Worm (Caenorhabditis elegans): ENCODE measurements around the gene ZK666.1.

ZK666.1 gene

ce11 chrII:10482899-10483298 lies 11.8 kb upstream of the ZK666.1 start:
- TF ChIP-seq T23F11.4 (GFP tag; optimal IDR thresholded peaks at IDR 0.05) = no peak
- TF ChIP-seq unc-3 (GFP tag; conservative IDR thresholded peaks at IDR 0.05) = no peak
- no peak for TF ChIP-seq unc-3 (tag; optimal IDR thresholded peaks at IDR 0.05)
- TF ChIP-seq ceh-6 (GFP tag; optimal IDR thresholded peaks at IDR 0.05) = no peak
- TF ChIP-seq tbx-7 (tag; optimal IDR thresholded peaks at IDR 0.05) = no peak
- no peak for TF ChIP-seq pha-2 (tag; optimal IDR thresholded peaks at IDR 0.05)

ce11 chrII:10481824-10482556 lies 10.8 kb upstream of the ZK666.1 start, which contains the start of the genes clec-60 and ZK666.11:
Gene clec-60, minus strand, starts transcription at chrII:10481874.
Gene ZK666.11, plus strand, starts transcription at chrII:10482522.
- TF ChIP-seq C38D4.7 (GFP tag; optimal IDR thresholded peaks at IDR 0.05) = no peak
- no peak for TF ChIP-seq ceh-14 (tag; optimal IDR thresholded peaks at IDR 0.05)
- no peak for TF ChIP-seq tbx-7 (tag; optimal IDR thresholded peaks at IDR 0.05)
- no peak for TF ChIP-seq unc-3 (GFP tag; conservative IDR thresholded peaks at IDR 0.05)
- no peak for TF ChIP-seq unc-3 (tag; optimal IDR thresholded peaks at IDR 0.05)
- no peak for TF ChIP-seq elt-2 (tag; optimal IDR thresholded peaks at IDR 0.05)
- TF ChIP-seq ceh-48 (tag; optimal IDR thresholded peaks at IDR 0.05) = no peak
- no peak for TF ChIP-seq ceh-34 (tag; optimal IDR thresholded peaks at IDR 0.05)
- no peak for TF ChIP-seq ceh-6 (GFP tag; optimal IDR thresholded peaks at IDR 0.05)
- no peak for TF ChIP-seq C08G9.2 (tag; optimal IDR thresholded peaks at IDR 0.05)
- no peak for TF ChIP-seq K09A11.1 (tag; optimal IDR thresholded peaks at IDR 0.05; ENCODE audit: insufficient read depth)
- TF ChIP-seq sdc-2 (tag; optimal IDR thresholded peaks at IDR 0.05) = no peak
- TF ChIP-seq F13H6.1 (tag; optimal IDR thresholded peaks at IDR 0.05) = no peak
- no peak for TF ChIP-seq tbx-2 (tag; optimal IDR thresholded peaks at IDR 0.05)
- TF ChIP-seq syd-9 (tag; optimal IDR thresholded peaks at IDR 0.05) = no peak
- no peak for TF ChIP-seq ceh-2 (tag; optimal IDR thresholded peaks at IDR 0.05)

ce11 chrII:10480043-10480442 lies 8.9 kb upstream of the ZK666.1 start:
- TF ChIP-seq hlh-30 (tag; optimal IDR thresholded peaks at IDR 0.05; ENCODE audit: insufficient read depth) (no peak), ceh-24 (tag; optimal IDR thresholded peaks at IDR 0.05) (no peak), sox-2 (GFP tag; IDR thresholded peaks at IDR 0.05) (no peak), pros-1 (tag; optimal IDR thresholded peaks at IDR 0.05) (no peak), madf-2 (tag; optimal IDR thresholded peaks at IDR 0.05) (no peak), ceh-2 (tag; optimal IDR thresholded peaks at IDR 0.05) (no peak), ceh-34 (tag; optimal IDR thresholded peaks at IDR 0.05) (no peak), nhr-232 (tag; optimal IDR thresholded peaks at IDR 0.05) (no peak), che-1 (tag; optimal IDR thresholded peaks at IDR 0.05) (no peak), fkh-10 (GFP tag; optimal IDR thresholded peaks at IDR 0.05) (no peak), unc-42 (tag; optimal IDR thresholded peaks at IDR 0.05) (no peak), ceh-6 (GFP tag; optimal IDR thresholded peaks at IDR 0.05) (no peak), unc-86 (tag; optimal IDR thresholded peaks at IDR 0.05) (no peak), hlh-8 (tag; optimal IDR thresholded peaks at IDR 0.05) (no peak), eyg-1 (tag; optimal IDR thresholded peaks at IDR 0.05) (no peak), hlh-6 (tag; optimal IDR thresholded peaks at IDR 0.05) (no peak), sox-4 (tag; optimal IDR thresholded peaks at IDR 0.05) (no peak), ahr-1 (tag; optimal IDR thresholded peaks at IDR 0.05) (no peak), ttx-3 (tag; optimal IDR thresholded peaks at IDR 0.05) (no peak)

- no peak for TF ChIP-seq che-1 (tag; optimal IDR thresholded peaks at IDR 0.05)
- TF ChIP-seq C08G9.2 (tag; optimal IDR thresholded peaks at IDR 0.05) = no peak
- no peak for TF ChIP-seq fkh-6 (tag; optimal IDR thresholded peaks at IDR 0.05)
- TF ChIP-seq pha-4 (tag; optimal IDR thresholded peaks at IDR 0.05) = no peak
- no peak for TF ChIP-seq nhr-11 (tag; optimal IDR thresholded peaks at IDR 0.05)
- no peak for TF ChIP-seq elt-2 (tag; optimal IDR thresholded peaks at IDR 0.05)
- no peak for TF ChIP-seq gmeb-2 (tag; optimal IDR thresholded peaks at IDR 0.05)
- no peak for TF ChIP-seq hlh-6 (tag; optimal IDR thresholded peaks at IDR 0.05)
- no peak for TF ChIP-seq ztf-16 (tag; optimal IDR thresholded peaks at IDR 0.05)
- no peak for TF ChIP-seq T23F11.4 (GFP tag; optimal IDR thresholded peaks at IDR 0.05)
These were observed 8.2 kb upstream of the ZK666.1 start, which contains the start of gene clec-59 for ce11 chrII:10479348-10479747. Gene clec-59, minus strand, starts transcription at chrII:10479448.

All from whole organism, late embryonic.